Worm (Caenorhabditis elegans): ENCODE results near the gene gcy-3.

Gene gcy-3

DNA sequence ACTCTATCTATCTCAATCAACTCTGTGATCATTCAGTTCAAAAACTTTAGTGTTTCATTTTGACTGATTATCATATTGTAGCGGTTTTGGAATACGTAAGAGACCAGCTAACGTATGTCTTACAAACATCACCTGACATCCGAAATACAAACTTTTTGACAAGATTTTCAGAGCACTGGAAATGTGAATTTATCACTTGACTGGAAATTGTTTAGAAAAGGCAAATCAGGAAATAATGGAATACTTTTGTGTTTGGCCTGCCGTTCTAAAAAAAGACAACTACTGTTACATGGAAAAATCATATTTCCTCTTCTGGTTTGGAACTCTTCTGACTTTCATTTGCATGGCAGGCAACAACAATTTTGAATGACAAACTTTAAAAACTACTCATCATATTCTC, 44.5 kb upstream of the gcy-3 start, which contains the start of gene F35H8.12:
F35H8.12 (plus strand) TSS at position 301 of the 400 bp plus-strand sequence.
- TF ChIP-seq lsy-12 (tag; optimal IDR thresholded peaks at IDR 0.05) (no peak), egl-27 (tag; optimal IDR thresholded peaks at IDR 0.05) (no peak), zag-1 (tag; optimal IDR thresholded peaks at IDR 0.05) (no peak), aly-2 (tag; optimal IDR thresholded peaks at IDR 0.05) (no peak), ceh-9 (tag; optimal IDR thresholded peaks at IDR 0.05) (no peak), skn-1 (tag; optimal IDR thresholded peaks at IDR 0.05) (no peak)

DNA sequence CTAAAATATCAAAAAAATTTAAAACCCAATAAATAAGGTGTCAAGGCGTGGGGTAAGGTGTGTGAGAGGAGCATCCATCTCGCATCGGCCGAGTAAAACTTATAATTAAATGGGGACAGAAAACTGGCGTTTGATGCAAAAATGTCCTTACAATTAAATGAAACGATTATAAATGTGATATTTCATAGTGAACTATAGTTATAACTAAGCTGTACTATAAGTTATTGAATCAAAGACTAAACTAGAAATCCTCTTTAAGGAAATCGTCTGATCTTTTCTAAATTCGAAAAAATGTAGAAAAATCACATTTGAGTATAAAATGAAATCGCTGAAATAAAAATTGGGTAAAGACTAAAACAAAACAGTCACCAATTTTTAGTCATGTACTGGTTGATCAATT, 43.6 kb upstream of the gcy-3 start, which contains the start of gene sra-6:
sra-6 (minus strand) TSS at position 101 of the 400 bp plus-strand sequence.
- TF ChIP-seq nhr-67 (tag; optimal IDR thresholded peaks at IDR 0.05) = no peak
- no peak for TF ChIP-seq tbx-2 (tag; optimal IDR thresholded peaks at IDR 0.05)
- no peak for TF ChIP-seq daf-12 (tag; optimal IDR thresholded peaks at IDR 0.05)
- TF ChIP-seq ztf-11 (tag; optimal IDR thresholded peaks at IDR 0.05) = no peak
- no peak for TF ChIP-seq lsy-12 (tag; optimal IDR thresholded peaks at IDR 0.05)
- no peak for TF ChIP-seq elt-1 (tag; optimal IDR thresholded peaks at IDR 0.05)
- no peak for TF ChIP-seq aly-2 (tag; optimal IDR thresholded peaks at IDR 0.05)
- TF ChIP-seq fkh-2 (tag; optimal IDR thresholded peaks at IDR 0.05) = no peak
- TF ChIP-seq fos-1 (tag; optimal IDR thresholded peaks at IDR 0.05) = no peak
- TF ChIP-seq egl-5 (tag; optimal IDR thresholded peaks at IDR 0.05) = no peak
- no peak for TF ChIP-seq elt-2 (tag; optimal IDR thresholded peaks at IDR 0.05)
- no peak for TF ChIP-seq nfya-1 (tag; optimal IDR thresholded peaks at IDR 0.05; ENCODE audit: insufficient read depth)
- no peak for TF ChIP-seq nhr-11 (tag; optimal IDR thresholded peaks at IDR 0.05)
- no peak for TF ChIP-seq skn-1 (tag; optimal IDR thresholded peaks at IDR 0.05)
- no peak for TF ChIP-seq ceh-28 (tag; optimal IDR thresholded peaks at IDR 0.05)
- no peak for TF ChIP-seq lin-15B (tag; optimal IDR thresholded peaks at IDR 0.05)
- TF ChIP-seq sea-2 (GFP tag; optimal IDR thresholded peaks at IDR 0.05) = no peak
- no peak for TF ChIP-seq hmg-11 (tag; optimal IDR thresholded peaks at IDR 0.05)
- TF ChIP-seq egl-27 (tag; optimal IDR thresholded peaks at IDR 0.05) = no peak
- TF ChIP-seq zag-1 (tag; optimal IDR thresholded peaks at IDR 0.05) = no peak

DNA sequence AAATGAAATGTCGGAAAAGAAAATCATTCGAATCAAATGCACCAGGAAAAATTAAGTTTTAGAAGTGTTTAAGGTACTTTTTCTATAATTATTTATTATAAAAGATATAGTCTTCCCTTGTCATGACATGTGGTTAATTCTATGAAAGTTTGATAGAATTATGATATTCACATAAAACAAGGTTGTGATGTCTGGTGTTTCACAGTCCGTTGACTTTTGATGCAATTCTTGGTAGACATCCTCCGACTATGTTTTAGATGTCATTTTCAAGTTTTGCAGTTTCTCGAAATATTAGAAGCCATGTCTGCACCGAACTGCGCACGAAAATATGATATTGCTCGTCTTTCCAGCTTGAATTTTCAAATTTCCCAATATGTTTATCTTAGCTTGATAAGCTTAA, 37.3 kb upstream of the gcy-3 start, which contains the start of gene sra-7:
sra-7 (plus strand) TSS at position 301 of the 400 bp plus-strand sequence.
- TF ChIP-seq ztf-11 (tag; optimal IDR thresholded peaks at IDR 0.05) = no peak
- no peak for TF ChIP-seq ceh-16 (tag; optimal IDR thresholded peaks at IDR 0.05)

DNA sequence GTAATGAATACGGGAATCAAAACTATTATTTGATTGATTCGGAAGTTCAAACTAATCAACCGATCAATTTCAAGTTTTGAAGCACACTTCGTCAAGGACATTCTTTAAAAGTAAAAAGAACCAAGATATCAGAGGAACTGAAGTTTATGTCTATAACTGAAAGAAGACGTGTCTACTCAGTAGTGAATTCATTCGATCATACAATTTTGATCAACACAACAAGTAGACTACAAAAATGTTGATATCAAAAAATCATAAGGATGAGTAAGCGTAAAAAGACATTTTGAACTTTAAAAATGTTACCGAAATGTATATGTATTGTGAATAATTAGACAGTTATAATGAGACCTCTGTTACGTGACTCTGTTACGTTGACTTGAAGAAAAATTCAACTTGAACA, 35.7 kb upstream of the gcy-3 start, which contains the start of gene sra-4:
sra-4 (minus strand) TSS at position 101 of the 400 bp plus-strand sequence.
- TF ChIP-seq sea-2 (GFP tag; optimal IDR thresholded peaks at IDR 0.05) (no peak), tbx-2 (tag; optimal IDR thresholded peaks at IDR 0.05) (no peak), egl-5 (tag; optimal IDR thresholded peaks at IDR 0.05) (no peak), ztf-4 (tag; optimal IDR thresholded peaks at IDR 0.05) (no peak)

DNA sequence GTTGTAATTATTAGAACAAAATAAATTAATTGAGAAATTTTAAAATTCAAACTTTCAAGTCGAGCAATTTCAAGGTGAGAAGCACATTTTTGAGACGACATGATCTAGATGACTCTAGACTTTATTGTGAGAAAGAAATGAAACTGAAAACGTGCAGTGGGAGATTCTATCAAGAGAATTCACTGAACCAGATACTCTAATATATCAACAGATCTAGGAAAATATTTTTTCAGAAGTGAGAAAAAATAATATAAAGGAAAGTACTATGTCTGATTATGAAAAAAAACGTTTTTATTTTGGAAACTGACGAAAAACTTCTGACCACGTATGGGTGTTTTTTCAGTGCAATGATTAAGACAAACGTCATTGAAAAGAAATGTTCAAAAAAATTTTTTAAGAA, 33.6 kb upstream of the gcy-3 start, which contains the start of gene sra-3:
sra-3 (minus strand) TSS at position 101 of the 400 bp plus-strand sequence.
- TF ChIP-seq fos-1 (tag; optimal IDR thresholded peaks at IDR 0.05) (no peak), ztf-4 (tag; optimal IDR thresholded peaks at IDR 0.05) (no peak)

DNA sequence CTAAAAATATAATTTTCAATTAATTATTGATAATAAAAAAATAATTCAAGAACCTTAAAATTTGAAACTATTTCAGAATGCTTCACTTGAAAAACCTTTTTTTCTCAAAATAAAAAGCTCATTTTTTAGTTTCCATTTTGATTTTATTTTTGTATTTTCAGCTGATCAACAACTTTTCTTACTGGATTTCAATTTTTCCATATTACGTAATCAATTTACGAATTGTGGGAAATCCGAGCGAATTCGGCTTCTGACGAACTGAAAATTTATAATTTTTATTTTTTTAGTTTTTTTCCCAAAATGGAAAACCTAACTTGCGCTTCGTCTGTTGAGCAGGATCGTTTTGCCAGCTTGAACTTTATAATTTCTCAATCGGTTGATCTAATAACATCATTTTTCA, 30.3 kb upstream of the gcy-3 start, which contains the start of gene sra-8:
sra-8 (plus strand) TSS at position 301 of the 400 bp plus-strand sequence.
- no peak for TF ChIP-seq elt-1 (tag; optimal IDR thresholded peaks at IDR 0.05)
- no peak for TF ChIP-seq fkh-10 (GFP tag; optimal IDR thresholded peaks at IDR 0.05)
- TF ChIP-seq nhr-77 (tag; optimal IDR thresholded peaks at IDR 0.05) = no peak
- TF ChIP-seq fkh-2 (tag; optimal IDR thresholded peaks at IDR 0.05) = no peak
- no peak for TF ChIP-seq tbx-2 (tag; optimal IDR thresholded peaks at IDR 0.05)
- TF ChIP-seq zag-1 (tag; optimal IDR thresholded peaks at IDR 0.05) = no peak
- TF ChIP-seq elt-3 (tag; optimal IDR thresholded peaks at IDR 0.05) = no peak
- TF ChIP-seq nhr-43 (tag; optimal IDR thresholded peaks at IDR 0.05; ENCODE audit: poor library complexity, severe bottlenecking) = no peak
- TF ChIP-seq fos-1 (tag; optimal IDR thresholded peaks at IDR 0.05) = no peak
- no peak for TF ChIP-seq eor-1 (tag; optimal IDR thresholded peaks at IDR 0.05)
- TF ChIP-seq ceh-16 (tag; optimal IDR thresholded peaks at IDR 0.05) = no peak
- no peak for TF ChIP-seq ceh-28 (tag; optimal IDR thresholded peaks at IDR 0.05)
- TF ChIP-seq jun-1 (tag; optimal IDR thresholded peaks at IDR 0.05) = no peak
- no peak for TF ChIP-seq aly-2 (tag; optimal IDR thresholded peaks at IDR 0.05)
- TF ChIP-seq ZK546.5 (tag; optimal IDR thresholded peaks at IDR 0.05) = no peak
- TF ChIP-seq ztf-4 (tag; optimal IDR thresholded peaks at IDR 0.05) = no peak
- TF ChIP-seq nhr-25 (tag; optimal IDR thresholded peaks at IDR 0.05) = no peak
- TF ChIP-seq nhr-237 (tag; optimal IDR thresholded peaks at IDR 0.05) = no peak
- no peak for TF ChIP-seq nhr-28 (tag; optimal IDR thresholded peaks at IDR 0.05)
- TF ChIP-seq nhr-11 (tag; optimal IDR thresholded peaks at IDR 0.05) = no peak
